Fruit fly (Drosophila melanogaster): ENCODE data around the gene smp-30.

smp-30 gene

DNA sequence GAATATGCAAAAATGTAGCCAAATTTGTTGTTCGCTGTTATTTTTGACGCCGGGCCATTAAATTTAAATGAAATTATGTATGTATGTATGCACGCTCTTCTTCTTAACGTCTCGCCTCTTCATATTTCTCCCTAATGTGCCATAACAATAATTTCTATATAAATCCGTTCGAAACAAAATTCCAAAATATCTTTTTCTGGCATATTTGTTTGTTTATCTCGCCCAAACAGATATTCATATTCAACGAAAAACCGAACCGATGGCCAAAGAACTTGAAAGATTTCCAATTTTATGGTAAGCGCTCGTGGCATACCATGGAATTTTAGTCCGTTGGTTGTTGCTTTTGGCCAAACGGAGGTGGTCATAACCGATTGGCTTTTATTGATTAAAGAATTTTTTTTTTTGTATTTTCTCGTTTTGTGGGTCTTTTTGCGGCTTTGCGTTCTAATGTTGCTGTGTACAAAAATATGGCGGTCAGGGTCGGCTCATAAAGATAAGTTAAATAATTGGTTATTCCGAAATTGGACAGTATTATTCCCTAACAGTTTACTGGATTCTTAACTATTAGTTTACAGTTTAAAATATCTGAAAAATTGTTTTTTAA is 37.8 kb downstream of the smp-30 start:
- TF ChIP-seq Myc (optimal IDR thresholded peaks at IDR 0.05) (no peak), psq (optimal IDR thresholded peaks at IDR 0.05) (no peak), insv (optimal IDR thresholded peaks at IDR 0.05) (no peak), ttk (optimal IDR thresholded peaks at IDR 0.05) (no peak), h (optimal IDR thresholded peaks at IDR 0.05) (no peak), Sin3A (optimal IDR thresholded peaks at IDR 0.05) (no peak)

DNA sequence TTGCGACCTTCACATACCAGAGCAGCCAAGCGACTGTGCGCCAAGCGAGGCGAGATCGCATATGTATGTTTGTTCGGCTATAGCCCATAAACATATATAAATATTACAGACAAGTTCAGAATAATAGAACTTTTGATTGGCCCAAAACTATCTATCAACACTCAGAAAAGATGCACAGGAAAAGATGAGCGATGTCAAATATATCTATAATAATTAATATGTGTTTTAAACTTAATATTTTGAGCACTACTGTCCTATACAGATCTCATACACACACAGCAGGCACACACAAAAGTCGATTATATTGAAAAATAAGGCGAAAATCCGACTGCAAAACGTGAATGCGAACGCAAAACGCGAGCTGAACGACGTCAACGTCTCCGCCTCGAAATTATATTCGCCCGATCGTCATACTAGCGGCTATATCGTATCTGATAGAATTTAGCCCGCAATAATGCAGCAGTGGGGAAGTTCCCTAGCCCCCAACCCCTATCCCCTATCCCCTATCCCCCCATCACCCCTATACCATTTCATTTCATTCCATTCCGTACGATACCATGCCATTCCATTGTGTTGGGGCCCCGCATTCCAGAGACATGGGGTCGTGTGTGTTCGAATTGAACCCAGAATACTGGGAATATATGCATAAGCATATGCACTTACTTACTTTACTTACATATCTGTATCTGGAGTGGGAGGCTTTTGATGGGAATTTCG is 39.4 kb downstream of the smp-30 start:
- TF ChIP-seq ttk (optimal IDR thresholded peaks at IDR 0.05) (no peak), Sin3A (optimal IDR thresholded peaks at IDR 0.05) (no peak), Myc (optimal IDR thresholded peaks at IDR 0.05) (no peak), insv (optimal IDR thresholded peaks at IDR 0.05) (no peak), psq (optimal IDR thresholded peaks at IDR 0.05) (no peak), h (optimal IDR thresholded peaks at IDR 0.05) (no peak)

DNA sequence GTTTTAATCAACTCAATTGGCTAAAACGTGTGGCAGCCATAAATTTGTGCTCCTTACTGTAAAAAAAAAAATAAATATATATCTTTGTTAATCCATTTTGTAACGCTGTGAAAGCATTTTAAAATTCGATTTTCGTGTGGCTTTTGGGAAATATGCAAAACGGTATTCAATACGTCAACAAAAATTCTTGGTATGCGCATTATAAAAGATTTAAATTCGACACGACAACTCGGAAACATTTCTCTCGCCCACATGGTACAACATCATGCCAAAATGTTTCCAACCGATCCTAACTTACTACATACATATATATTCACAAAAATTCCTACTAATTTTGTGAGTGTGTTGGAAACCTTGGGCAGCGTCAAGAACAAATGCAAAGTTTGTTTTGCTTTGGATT is 40.4 kb downstream of the smp-30 start:
- TF ChIP-seq ttk (optimal IDR thresholded peaks at IDR 0.05) (no peak), Sin3A (optimal IDR thresholded peaks at IDR 0.05) (no peak)

DNA sequence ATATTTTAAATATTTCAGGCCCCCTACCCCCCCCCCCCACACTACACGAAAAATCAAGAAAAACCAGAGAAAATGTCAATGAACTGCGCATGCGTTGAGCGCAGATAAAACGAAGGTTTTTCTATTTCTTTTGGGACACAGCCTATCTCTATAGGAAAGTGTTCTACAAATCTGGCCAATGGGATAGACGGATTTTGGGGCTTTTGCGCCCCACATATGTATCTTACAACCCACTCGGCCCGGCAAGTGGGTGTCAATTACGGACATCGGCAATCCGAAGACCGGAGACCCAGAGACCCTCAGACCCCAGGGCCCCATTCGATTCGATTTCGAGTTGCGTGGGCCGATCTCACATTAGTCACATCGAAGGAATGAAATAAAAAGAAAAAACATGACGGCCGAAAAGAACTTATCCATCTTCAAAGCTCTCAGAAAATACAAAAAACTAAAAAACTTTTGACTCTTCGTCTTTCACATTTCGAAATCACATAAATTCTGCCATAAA is 41.5 kb downstream of the smp-30 start:
- TF ChIP-seq Sin3A (optimal IDR thresholded peaks at IDR 0.05) (no peak), ttk (optimal IDR thresholded peaks at IDR 0.05) (no peak), psq (optimal IDR thresholded peaks at IDR 0.05) (no peak), Myc (optimal IDR thresholded peaks at IDR 0.05) (no peak), insv (optimal IDR thresholded peaks at IDR 0.05) (no peak), h (optimal IDR thresholded peaks at IDR 0.05) (no peak)

DNA sequence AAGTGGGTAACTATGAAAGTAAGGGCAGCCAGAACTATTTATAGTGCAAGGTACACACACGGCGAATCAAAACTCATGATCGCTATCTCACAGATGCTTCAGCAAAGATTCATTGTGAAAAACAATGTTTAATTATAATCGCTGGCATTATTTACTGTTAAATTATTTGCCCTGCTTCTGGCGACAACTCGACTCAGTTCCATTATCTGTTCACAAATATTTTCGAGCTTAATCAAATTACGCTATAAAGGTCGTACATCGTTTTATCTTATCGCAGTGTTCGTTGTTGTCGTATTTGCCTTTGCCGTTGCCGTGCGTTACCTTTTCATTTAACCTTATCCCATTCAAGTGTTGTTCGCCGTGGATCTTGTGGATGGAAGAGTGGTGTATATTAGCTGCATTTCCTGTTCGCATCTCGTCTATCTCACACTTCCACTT is 42.1 kb downstream of the smp-30 start:
- no peak for TF ChIP-seq h (optimal IDR thresholded peaks at IDR 0.05)
- TF ChIP-seq Myc (optimal IDR thresholded peaks at IDR 0.05), result no peak
- no peak for TF ChIP-seq psq (optimal IDR thresholded peaks at IDR 0.05)
- TF ChIP-seq insv (optimal IDR thresholded peaks at IDR 0.05), result no peak
- TF ChIP-seq Sin3A (optimal IDR thresholded peaks at IDR 0.05), result no peak
- no peak for TF ChIP-seq ttk (optimal IDR thresholded peaks at IDR 0.05)

DNA sequence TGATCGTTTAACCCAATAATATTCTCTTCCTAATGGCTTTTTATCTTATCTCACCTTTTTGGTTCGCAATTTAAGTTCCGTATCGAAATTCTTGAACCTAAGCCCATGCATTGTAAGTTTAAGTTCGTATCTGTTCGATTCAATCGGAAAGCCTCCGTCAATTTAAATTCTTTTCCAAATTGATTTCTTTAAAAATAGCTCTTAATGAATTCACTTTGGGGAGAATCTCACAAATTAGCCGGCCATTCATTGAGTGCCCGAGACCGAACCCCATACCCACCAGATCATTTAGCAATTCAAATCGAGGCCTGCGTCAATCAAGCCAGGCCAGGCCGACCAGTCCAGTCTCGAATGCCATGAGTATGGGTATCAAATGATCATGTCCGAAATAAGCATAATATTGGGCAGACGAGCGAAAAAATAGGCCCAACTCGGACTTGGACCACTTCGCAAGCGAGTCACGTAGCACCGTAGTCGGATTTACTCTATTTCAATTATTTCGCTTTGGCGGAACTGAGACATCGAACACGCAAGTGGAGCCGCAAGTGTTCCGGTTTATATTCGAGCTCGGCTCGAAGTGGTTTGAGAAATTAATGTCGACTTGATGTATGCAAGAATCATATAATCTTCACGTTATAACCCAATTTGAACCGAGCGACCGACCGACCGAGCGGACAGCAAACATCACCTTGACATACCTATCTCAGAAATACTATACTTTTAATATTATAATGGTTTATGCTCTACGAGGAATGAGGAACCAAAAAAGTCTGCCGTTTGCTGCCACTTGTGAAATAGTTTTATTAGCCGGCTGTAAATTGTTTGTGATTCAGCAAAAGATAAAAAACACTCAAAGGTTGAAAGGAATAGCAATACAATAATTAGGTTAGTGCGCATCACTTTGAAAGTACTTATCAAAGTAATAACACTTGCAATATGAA is 43.1 kb downstream of the smp-30 start:
- no peak for TF ChIP-seq Myc (optimal IDR thresholded peaks at IDR 0.05)
- TF ChIP-seq ttk (optimal IDR thresholded peaks at IDR 0.05), result no peak
- no peak for TF ChIP-seq Sin3A (optimal IDR thresholded peaks at IDR 0.05)
- no peak for TF ChIP-seq insv (optimal IDR thresholded peaks at IDR 0.05)
- no peak for TF ChIP-seq h (optimal IDR thresholded peaks at IDR 0.05)
- no peak for TF ChIP-seq psq (optimal IDR thresholded peaks at IDR 0.05)

DNA sequence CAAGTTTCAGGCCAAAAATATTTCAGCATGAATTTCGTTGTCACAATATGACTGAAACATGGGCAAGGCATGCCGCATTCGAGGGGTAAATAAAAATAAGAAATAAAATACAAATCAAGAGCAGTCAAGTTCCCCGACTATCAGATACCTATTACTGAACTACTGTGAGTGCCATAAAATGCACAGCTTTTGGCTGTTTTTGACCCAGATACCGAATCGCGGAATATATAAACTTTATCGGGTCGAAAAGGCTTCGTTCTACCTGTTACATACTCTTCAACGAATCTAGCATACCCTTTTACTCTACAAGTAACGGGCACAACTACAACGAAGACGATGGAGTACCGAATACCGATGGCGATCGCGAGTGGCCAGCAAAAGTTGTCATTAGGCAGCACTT is 44.2 kb downstream of the smp-30 start:
- no peak for TF ChIP-seq h (optimal IDR thresholded peaks at IDR 0.05)
- no peak for TF ChIP-seq psq (optimal IDR thresholded peaks at IDR 0.05)
- no peak for TF ChIP-seq ttk (optimal IDR thresholded peaks at IDR 0.05)
- no peak for TF ChIP-seq Myc (optimal IDR thresholded peaks at IDR 0.05)
- TF ChIP-seq insv (optimal IDR thresholded peaks at IDR 0.05), result no peak
- no peak for TF ChIP-seq Sin3A (optimal IDR thresholded peaks at IDR 0.05)

DNA sequence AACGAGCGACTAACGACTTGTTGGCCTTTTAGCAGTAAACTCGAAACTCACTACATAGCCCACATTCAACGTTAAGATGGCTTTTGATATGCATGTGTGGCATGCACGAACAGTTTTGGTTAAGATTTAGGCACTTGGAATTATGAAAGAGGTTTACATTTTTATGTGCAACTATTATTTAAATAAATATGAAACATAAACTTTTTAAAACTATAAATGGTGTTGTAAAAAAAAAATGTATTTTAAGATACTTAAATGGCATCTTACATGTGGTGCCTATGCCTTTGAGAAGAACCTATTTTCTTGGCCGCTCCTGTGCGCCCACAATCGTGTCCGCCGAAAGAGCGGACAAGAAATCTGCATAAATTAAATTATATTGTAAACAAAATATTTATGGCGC is 44.7 kb downstream of the smp-30 start:
- no peak for TF ChIP-seq ttk (optimal IDR thresholded peaks at IDR 0.05)

DNA sequence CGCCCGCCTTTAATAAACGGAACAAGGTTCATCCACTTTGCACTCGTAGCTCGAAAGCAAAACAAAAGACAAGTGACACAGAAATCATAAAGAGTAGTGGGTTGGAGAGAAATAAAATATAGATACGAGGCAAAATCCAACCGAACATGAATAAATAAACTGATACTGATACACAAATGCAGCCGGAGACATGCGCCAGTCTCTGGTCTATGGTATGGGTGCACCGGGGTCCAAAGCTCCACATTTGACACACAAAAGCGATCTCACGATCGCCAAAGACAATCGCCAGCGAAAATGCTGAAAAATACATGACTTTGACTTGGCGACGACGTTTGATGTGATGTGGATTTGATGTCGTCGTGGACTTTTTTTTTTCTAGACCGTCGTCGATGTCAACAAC is 45.8 kb downstream of the smp-30 start:
- TF ChIP-seq ttk (optimal IDR thresholded peaks at IDR 0.05) (no peak), Sin3A (optimal IDR thresholded peaks at IDR 0.05) (no peak), h (optimal IDR thresholded peaks at IDR 0.05) (no peak), Myc (optimal IDR thresholded peaks at IDR 0.05) (no peak), insv (optimal IDR thresholded peaks at IDR 0.05) (no peak), psq (optimal IDR thresholded peaks at IDR 0.05) (no peak)

DNA sequence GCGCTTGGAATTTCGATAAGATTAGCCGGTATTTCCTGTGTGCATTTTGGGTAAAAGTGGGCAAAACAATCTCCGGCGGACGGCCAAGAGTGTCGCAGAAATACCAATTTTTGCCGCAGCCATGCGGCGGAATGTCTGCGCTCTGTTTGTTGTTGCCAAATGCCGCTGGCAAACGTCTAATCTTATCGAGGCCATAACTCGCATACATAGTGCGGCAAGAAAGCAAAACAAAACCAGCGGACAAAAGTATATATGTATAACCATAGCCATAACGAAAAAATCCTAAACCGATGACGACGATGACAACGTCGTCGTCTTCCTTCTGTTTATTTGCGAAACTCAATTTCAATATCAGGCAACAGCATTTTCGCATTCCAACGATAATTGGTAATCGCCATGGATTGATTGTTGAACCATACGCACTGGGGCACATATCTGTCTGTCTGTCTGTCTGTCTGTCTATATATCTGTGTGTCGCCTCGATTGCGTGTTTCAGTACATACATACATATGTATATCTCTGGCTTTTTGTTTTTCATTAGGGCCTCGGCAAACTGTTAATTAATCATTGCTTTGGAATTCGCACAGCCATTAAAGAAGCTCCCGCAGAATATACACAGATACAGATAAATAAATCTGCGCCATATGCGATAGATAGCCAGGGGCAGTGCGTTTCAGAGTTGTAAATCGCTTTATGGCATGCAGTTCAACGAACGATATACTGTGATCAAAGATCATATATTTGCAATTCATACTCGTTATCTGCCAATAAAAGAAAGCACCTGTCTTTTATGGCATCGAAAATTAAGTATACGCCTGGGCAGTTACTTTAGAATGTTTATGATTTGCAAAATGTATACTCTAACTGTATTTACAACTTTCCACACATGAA is 47.5 kb downstream of the smp-30 start:
- TF ChIP-seq Sin3A (optimal IDR thresholded peaks at IDR 0.05), result no peak
- no peak for TF ChIP-seq psq (optimal IDR thresholded peaks at IDR 0.05)
- no peak for TF ChIP-seq h (optimal IDR thresholded peaks at IDR 0.05)
- TF ChIP-seq Myc (optimal IDR thresholded peaks at IDR 0.05), result no peak
- TF ChIP-seq ttk (optimal IDR thresholded peaks at IDR 0.05), result no peak
- TF ChIP-seq insv (optimal IDR thresholded peaks at IDR 0.05), result no peak

DNA sequence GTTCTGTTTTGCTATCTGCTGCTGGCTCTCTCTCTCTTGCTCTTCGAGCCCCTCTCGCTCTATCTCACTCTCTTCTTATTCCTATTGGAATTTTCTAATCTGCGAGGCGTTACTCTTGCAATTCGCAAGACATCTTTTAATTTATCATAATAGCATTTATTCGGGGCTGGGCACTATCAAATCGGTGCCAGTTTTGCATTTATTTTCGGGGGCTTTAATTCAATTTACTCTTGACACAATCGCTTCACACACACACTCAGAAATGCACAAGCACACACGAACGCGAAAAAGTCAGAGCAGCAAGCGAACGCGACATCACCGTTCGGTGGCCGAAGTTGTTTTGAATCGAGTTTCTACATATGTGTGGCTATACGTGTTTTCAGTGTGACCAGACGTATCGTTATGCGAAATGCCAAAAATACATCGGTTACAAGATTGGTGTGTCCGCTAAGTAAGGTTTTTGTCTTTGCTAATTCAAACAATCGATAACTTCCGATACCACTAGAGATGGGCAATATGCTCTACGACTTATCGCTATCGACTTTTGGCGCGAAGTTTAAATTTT is 54.0 kb downstream of the smp-30 start, which contains the start of gene Meltrin:
Gene Meltrin, minus strand, starts transcription at position 344 of the 565 bp plus-strand sequence.
- no peak for TF ChIP-seq insv (optimal IDR thresholded peaks at IDR 0.05)
- no peak for TF ChIP-seq Sin3A (optimal IDR thresholded peaks at IDR 0.05)
- no peak for TF ChIP-seq Myc (optimal IDR thresholded peaks at IDR 0.05)
- TF ChIP-seq psq (optimal IDR thresholded peaks at IDR 0.05), result no peak
- TF ChIP-seq ttk (optimal IDR thresholded peaks at IDR 0.05), result no peak
- no peak for TF ChIP-seq h (optimal IDR thresholded peaks at IDR 0.05)
